4 worm cellular contexts compared by ENCODE assay signal in genomic region chrV:19907365-19907764, ce11.
TF ChIP-seq lines count a peak whose summit lies in the region.

Gene fars-2 (minus strand): TSS chrV:19907434.

TF ChIP-seq in whole organism, L3 larva, 47 proteins besides CTCF, POLR2A, EP300 and RAD21:
- TF ChIP-seq pha-4 (tag; optimal IDR thresholded peaks at IDR 0.05; lab: Kevin White, UChicago) (no peak), ceh-28 (tag; optimal IDR thresholded peaks at IDR 0.05; lab: Kevin White, UChicago) (peak; percentile 91), egl-5 (tag; optimal IDR thresholded peaks at IDR 0.05; lab: Kevin White, UChicago) (no peak), nhr-67 (tag; optimal IDR thresholded peaks at IDR 0.05; lab: Kevin White, UChicago) (no peak)
TF ChIP-seq in whole organism, L3 larva: peak in this region for 1.

TF ChIP-seq in whole organism, L4 larva, 104 proteins besides CTCF, POLR2A, EP300 and RAD21:
- TF ChIP-seq F26F4.8 (GFP tag; conservative IDR thresholded peaks at IDR 0.05; lab: Robert Waterston, UW) = no peak
- TF ChIP-seq zfp-3 (GFP tag; conservative IDR thresholded peaks at IDR 0.05; lab: Robert Waterston, UW) = no peak
- no peak for TF ChIP-seq dve-1 (tag; optimal IDR thresholded peaks at IDR 0.05; lab: Kevin White, UChicago; ENCODE audit: insufficient read depth)
- TF ChIP-seq ceh-28 (tag; optimal IDR thresholded peaks at IDR 0.05; lab: Kevin White, UChicago) = peak; percentile 79

TF ChIP-seq in whole organism, late embryonic, 69 proteins besides CTCF, POLR2A, EP300 and RAD21:
- no peak for TF ChIP-seq nhr-11 (tag; optimal IDR thresholded peaks at IDR 0.05; lab: Kevin White, UChicago)
- TF ChIP-seq hlh-13 (GFP tag; optimal IDR thresholded peaks at IDR 0.05; lab: Kevin White, UChicago) = no peak
- peak; percentile 80 for TF ChIP-seq ceh-48 (tag; optimal IDR thresholded peaks at IDR 0.05; lab: Kevin White, UChicago)

TF ChIP-seq in whole organism, midembryonic, 9 proteins besides CTCF, POLR2A, EP300 and RAD21:
- TF ChIP-seq ztf-23 (GFP tag; IDR thresholded peaks at IDR 0.05; lab: Robert Waterston, UW) = no peak
- TF ChIP-seq T22C8.4 (GFP tag; IDR thresholded peaks at IDR 0.05; lab: Robert Waterston, UW) = peak; percentile 92
